Fruit fly (Drosophila melanogaster): ENCODE measurements around the gene CG14089.

The CG14089 gene

dm6 chr3L:19260278-19260803 is 20.3 kb downstream of the CG14089 start, which contains the start of gene nes (continued):
- no peak for TF ChIP-seq CG18476 (GFP tag; optimal IDR thresholded peaks at IDR 0.05)
- no peak for TF ChIP-seq tio (GFP tag; optimal IDR thresholded peaks at IDR 0.05)
- TF ChIP-seq CG15073 (GFP tag; optimal IDR thresholded peaks at IDR 0.05) = no peak
- TF ChIP-seq bcd (GFP tag; optimal IDR thresholded peaks at IDR 0.05) = no peak
- no peak for TF ChIP-seq zen (tag; optimal IDR thresholded peaks at IDR 0.05)
- no peak for TF ChIP-seq CG15696 (tag; optimal IDR thresholded peaks at IDR 0.05)
- no peak for TF ChIP-seq Mes4 (GFP tag; optimal IDR thresholded peaks at IDR 0.05)
- no peak for TF ChIP-seq ci (GFP tag; IDR thresholded peaks at IDR 0.05)
- no peak for TF ChIP-seq ato (GFP tag; IDR thresholded peaks at IDR 0.05; ENCODE audit: partially characterized antibody)
- no peak for TF ChIP-seq Hr51 (GFP tag; optimal IDR thresholded peaks at IDR 0.05)
- TF ChIP-seq CG31441 (GFP tag; IDR thresholded peaks at IDR 0.05) = no peak
- TF ChIP-seq Ada2b (GFP tag; IDR thresholded peaks at IDR 0.05) = 0 out of 2 replicates have a peak, but pooled peaks have one; percentile 12
- TF ChIP-seq CG17612 (GFP tag; IDR thresholded peaks at IDR 0.05) = no peak
- TF ChIP-seq nau (GFP tag; optimal IDR thresholded peaks at IDR 0.05) = no peak
- no peak for TF ChIP-seq CG13296 (GFP tag; optimal IDR thresholded peaks at IDR 0.05)
- TF ChIP-seq D (optimal IDR thresholded peaks at IDR 0.05) = no peak
- TF ChIP-seq D (GFP tag; optimal IDR thresholded peaks at IDR 0.05) = no peak
- no peak for TF ChIP-seq lab (GFP tag; optimal IDR thresholded peaks at IDR 0.05)
- no peak for TF ChIP-seq CG13894 (tag; optimal IDR thresholded peaks at IDR 0.05)
- no peak for TF ChIP-seq CG1832 (GFP tag; optimal IDR thresholded peaks at IDR 0.05)
- no peak for TF ChIP-seq psq (GFP tag; optimal IDR thresholded peaks at IDR 0.05)
- peak; percentile 88 for TF ChIP-seq MESR4 (GFP tag; optimal IDR thresholded peaks at IDR 0.05)
- TF ChIP-seq scrt (GFP tag; optimal IDR thresholded peaks at IDR 0.05) = no peak
- TF ChIP-seq trem (tag; optimal IDR thresholded peaks at IDR 0.05) = no peak
- peak; percentile 22 for TF ChIP-seq Ets97D (GFP tag; optimal IDR thresholded peaks at IDR 0.05)
- no peak for TF ChIP-seq CG15269 (tag; optimal IDR thresholded peaks at IDR 0.05)
- peak; percentile 41 for TF ChIP-seq Scr (GFP tag; IDR thresholded peaks at IDR 0.05; ENCODE audit: partially characterized antibody)
- no peak for TF ChIP-seq gsb (GFP tag; IDR thresholded peaks at IDR 0.05)
- TF ChIP-seq CG11696 (GFP tag; IDR thresholded peaks at IDR 0.05) = no peak
- no peak for TF ChIP-seq CG32772 (GFP tag; IDR thresholded peaks at IDR 0.05)
- no peak for TF ChIP-seq toy (GFP tag; IDR thresholded peaks at IDR 0.05)
- TF ChIP-seq ap (GFP tag; IDR thresholded peaks at IDR 0.05) = no peak
- TF ChIP-seq CG43689 (GFP tag; IDR thresholded peaks at IDR 0.05) = no peak
- peak; percentile 32; the same call in 1 of the 2 replicates for TF ChIP-seq amos (GFP tag; IDR thresholded peaks at IDR 0.05; ENCODE audit: partially characterized antibody)
- TF ChIP-seq CG1603 (tag; optimal IDR thresholded peaks at IDR 0.05) = peak; percentile 49
- TF ChIP-seq BtbVII (GFP tag; optimal IDR thresholded peaks at IDR 0.05) = no peak
- TF ChIP-seq gcm2 (GFP tag; optimal IDR thresholded peaks at IDR 0.05) = no peak
- TF ChIP-seq CG1233 (GFP tag; optimal IDR thresholded peaks at IDR 0.05) = no peak
- TF ChIP-seq Nf-YC (tag; optimal IDR thresholded peaks at IDR 0.05) = no peak
- TF ChIP-seq z (GFP tag; IDR thresholded peaks at IDR 0.05) = no peak
- no peak for TF ChIP-seq CG7357 (GFP tag; IDR thresholded peaks at IDR 0.05)
- TF ChIP-seq dpn (GFP tag; optimal IDR thresholded peaks at IDR 0.05) = no peak
- no peak for TF ChIP-seq Hand (GFP tag; optimal IDR thresholded peaks at IDR 0.05)
- no peak for TF ChIP-seq oc (tag; optimal IDR thresholded peaks at IDR 0.05)
- no peak for TF ChIP-seq sc (optimal IDR thresholded peaks at IDR 0.05)
- TF ChIP-seq sc (GFP tag; optimal IDR thresholded peaks at IDR 0.05) = no peak
- TF ChIP-seq CG18262 (tag; optimal IDR thresholded peaks at IDR 0.05) = no peak
- peak; percentile 3 for TF ChIP-seq nom (GFP tag; optimal IDR thresholded peaks at IDR 0.05)
- no peak for TF ChIP-seq bsh (GFP tag; optimal IDR thresholded peaks at IDR 0.05)
- peak; percentile 18 for TF ChIP-seq Sin3A (optimal IDR thresholded peaks at IDR 0.05)
- TF ChIP-seq CG13624 (GFP tag; optimal IDR thresholded peaks at IDR 0.05) = peak; percentile 1
